Worm (Caenorhabditis elegans): Measurements from ENCODE around the gene scl-27.

Gene scl-27

ce11 chrV:449685-450084 is 49.9 kb downstream of the scl-27 start, which contains the start of gene M02H5.8:
Gene M02H5.8, plus strand, starts transcription at chrV:449981.
- TF ChIP-seq scrt-1 (GFP tag; IDR thresholded peaks at IDR 0.05) = no peak
- no peak for TF ChIP-seq F13C5.2 (tag; optimal IDR thresholded peaks at IDR 0.05)
- no peak for TF ChIP-seq ceh-13 (GFP tag; optimal IDR thresholded peaks at IDR 0.05)
- TF ChIP-seq hmg-4 (GFP tag; optimal IDR thresholded peaks at IDR 0.05) = no peak
- TF ChIP-seq tra-4 (tag; optimal IDR thresholded peaks at IDR 0.05) = no peak
- TF ChIP-seq tbx-37 (GFP tag; conservative IDR thresholded peaks at IDR 0.05) = no peak
- no peak for TF ChIP-seq B0310.2 (tag; optimal IDR thresholded peaks at IDR 0.05)
- no peak for TF ChIP-seq ceh-36 (tag; optimal IDR thresholded peaks at IDR 0.05)
- no peak for TF ChIP-seq ets-7 (tag; optimal IDR thresholded peaks at IDR 0.05)
- no peak for TF ChIP-seq hmbx-1 (tag; optimal IDR thresholded peaks at IDR 0.05)
- TF ChIP-seq ama-1 (optimal IDR thresholded peaks at IDR 0.05) = no peak
- no peak for TF ChIP-seq hnd-1 (tag; optimal IDR thresholded peaks at IDR 0.05)
- TF ChIP-seq flt-1 (GFP tag; IDR thresholded peaks at IDR 0.05) = no peak
- no peak for TF ChIP-seq pes-1 (GFP tag; IDR thresholded peaks at IDR 0.05)
- no peak for TF ChIP-seq sea-1 (GFP tag; conservative IDR thresholded peaks at IDR 0.05)

DNA sequence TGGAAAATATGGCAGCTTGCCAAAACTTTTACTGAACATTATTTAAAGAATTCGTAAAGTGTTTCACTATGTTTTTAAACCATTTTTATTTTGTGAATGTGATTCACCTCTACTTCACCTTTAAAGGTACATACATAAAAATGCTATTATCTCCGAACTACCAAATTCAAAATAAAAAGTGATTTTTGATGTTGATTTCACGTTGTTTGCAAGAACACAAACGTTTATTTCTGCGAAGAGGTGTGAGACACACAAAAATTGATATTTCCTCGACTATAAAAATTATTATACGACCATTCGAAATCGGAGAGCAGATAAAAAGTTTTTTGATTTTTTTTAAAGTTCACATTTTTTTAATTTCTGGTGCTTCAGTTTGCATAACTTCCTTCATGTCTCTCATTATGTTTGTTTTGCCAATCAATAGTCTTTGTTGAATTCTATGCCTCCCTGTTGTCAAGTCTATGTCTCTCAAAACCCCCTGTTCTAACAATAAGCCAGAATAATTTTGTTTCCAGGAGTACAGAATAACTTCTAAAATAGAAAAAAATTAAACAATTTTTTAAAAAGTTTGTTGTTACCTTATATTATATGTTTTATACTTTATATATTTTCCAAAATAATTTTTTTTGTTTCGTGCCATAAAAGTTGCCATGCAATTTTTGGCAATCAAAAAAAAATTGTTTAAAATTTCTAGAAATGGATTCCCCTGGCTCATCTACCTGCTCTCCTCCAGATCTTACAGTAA is 51.1 kb downstream of the scl-27 start, which contains the start of gene nhr-123:
TSS of gene nhr-123 (plus strand) at position 695 of the 745 bp plus-strand sequence.
- TF ChIP-seq tra-4 (tag; optimal IDR thresholded peaks at IDR 0.05) (no peak), tbx-11 (GFP tag; IDR thresholded peaks at IDR 0.05) (no peak), B0310.2 (tag; optimal IDR thresholded peaks at IDR 0.05) (no peak), scrt-1 (GFP tag; IDR thresholded peaks at IDR 0.05) (no peak), hnd-1 (tag; optimal IDR thresholded peaks at IDR 0.05) (no peak), F13C5.2 (tag; optimal IDR thresholded peaks at IDR 0.05) (no peak), ceh-13 (GFP tag; optimal IDR thresholded peaks at IDR 0.05) (no peak), pes-1 (GFP tag; IDR thresholded peaks at IDR 0.05) (no peak), ets-7 (tag; optimal IDR thresholded peaks at IDR 0.05) (no peak), flt-1 (GFP tag; IDR thresholded peaks at IDR 0.05) (no peak), ama-1 (optimal IDR thresholded peaks at IDR 0.05) (no peak), aly-1 (tag; optimal IDR thresholded peaks at IDR 0.05) (no peak), sea-1 (GFP tag; conservative IDR thresholded peaks at IDR 0.05) (no peak), hmbx-1 (tag; optimal IDR thresholded peaks at IDR 0.05) (no peak)

Data from whole organism, early embryonic.